Fruit fly (Drosophila melanogaster) whole organism, prepupa: Measurements from ENCODE around the gene CG43219.
A peak's percentile ranks its signal among the peaks of the same experiment; 100 is the strongest.

Experiments used
- Blimp-1 ChIP-seq: fragments of 200-800 bp; sonication (Bioruptor generic); optimal IDR thresholded peaks from 3 replicates; lab custom pipeline; 2017; ENCODE audit warnings: missing biosample characterization, missing genetic modification characterization, mild to moderate bottlenecking, moderate library complexity, missing genetic modification reagents
- CG11762 ChIP-seq: fragments of 200-800 bp; sonication (Bioruptor generic); optimal IDR thresholded peaks from 3 replicates; lab custom pipeline; 2016; ENCODE audit warnings: missing biosample characterization, missing genetic modification characterization; ENCODE audit not compliant: insufficient read depth
- CG11902 ChIP-seq: fragments of 200-800 bp; sonication (Bioruptor generic); optimal IDR thresholded peaks from 3 replicates; lab custom pipeline; 2016; ENCODE audit warnings: missing biosample characterization, missing genetic modification characterization
- CG15336 ChIP-seq: fragments of 200-800 bp; sonication (Bioruptor generic); IDR thresholded peaks from 2 replicates; pipeline ENCODE4 v1.3.6; 2022; ENCODE audit warnings: missing biosample characterization, missing genetic modification characterization
- CG1621 ChIP-seq: fragments of 200-800 bp; sonication (Bioruptor generic); optimal IDR thresholded peaks from 3 replicates; lab custom pipeline; 2018; ENCODE audit warnings: missing biosample characterization, mild to moderate bottlenecking, missing genetic modification characterization
- CG16779 ChIP-seq: fragments of 200-800 bp; sonication (Bioruptor generic); optimal IDR thresholded peaks from 3 replicates; lab custom pipeline; 2017; ENCODE audit warnings: missing biosample characterization, mild to moderate bottlenecking, missing genetic modification characterization
- CG3032 ChIP-seq: fragments of 200-800 bp; optimal IDR thresholded peaks from 2 replicates; lab custom pipeline; 2019; ENCODE audit warnings: missing biosample characterization, mild to moderate bottlenecking, missing genetic modification characterization, moderate library complexity
- CG32006 ChIP-seq: fragments of 200-800 bp; sonication (Bioruptor generic); optimal IDR thresholded peaks from 3 replicates; lab custom pipeline; 2017; ENCODE audit warnings: missing biosample characterization, mild to moderate bottlenecking, missing genetic modification characterization
- CG3919 ChIP-seq: fragments of 200-800 bp; sonication (Bioruptor generic); optimal IDR thresholded peaks from 3 replicates; lab custom pipeline; 2016; ENCODE audit warnings: missing biosample characterization, missing genetic modification characterization
- CG6163 ChIP-seq: fragments of 200-800 bp; sonication (Bioruptor generic); IDR thresholded peaks from 3 replicates; pipeline ENCODE4 v1.3.6; 2022; ENCODE audit warnings: missing biosample characterization, missing genetic modification characterization
- CG6276 ChIP-seq: fragments of 200-800 bp; sonication (Bioruptor generic); optimal IDR thresholded peaks from 2 replicates; lab custom pipeline; 2017; ENCODE audit warnings: missing biosample characterization, mild to moderate bottlenecking, missing genetic modification characterization
- CG6792 ChIP-seq: fragments of 200-800 bp; sonication (Bioruptor generic); optimal IDR thresholded peaks from 3 replicates; lab custom pipeline; 2016; ENCODE audit warnings: missing biosample characterization, missing genetic modification characterization
- CG6808 ChIP-seq: fragments of 200-800 bp; sonication (Bioruptor generic); optimal IDR thresholded peaks from 3 replicates; lab custom pipeline; 2017; ENCODE audit warnings: missing biosample characterization, missing genetic modification characterization, mild to moderate bottlenecking, moderate library complexity, missing genetic modification reagents
- CG6854 ChIP-seq: fragments of 200-800 bp; sonication (Bioruptor generic); optimal IDR thresholded peaks from 2 replicates; lab custom pipeline; 2017; ENCODE audit warnings: missing biosample characterization, mild to moderate bottlenecking, missing genetic modification characterization
- CG8119 ChIP-seq: fragments of 200-800 bp; sonication (Bioruptor generic); IDR thresholded peaks from 3 replicates; pipeline ENCODE4 v1.3.6; 2022; ENCODE audit warnings: missing biosample characterization, missing genetic modification characterization
- CG8319 ChIP-seq: fragments of 200-800 bp; sonication (Bioruptor generic); optimal IDR thresholded peaks from 3 replicates; lab custom pipeline; 2016; ENCODE audit warnings: missing biosample characterization, missing genetic modification characterization
- Eip78C ChIP-seq: fragments of 200-800 bp; sonication (Bioruptor generic); peaks from one replicate; lab custom pipeline; 2016; ENCODE audit warnings: missing biosample characterization, missing genetic modification characterization
- Ets21C ChIP-seq: fragments of 200-800 bp; sonication (Bioruptor generic); optimal IDR thresholded peaks from 3 replicates; lab custom pipeline; 2016; ENCODE audit warnings: missing biosample characterization, missing genetic modification characterization
- Gug ChIP-seq: fragments of 200-800 bp; sonication (Bioruptor generic); IDR thresholded peaks from 2 replicates; pipeline ENCODE4 v1.3.6; 2022; ENCODE audit warnings: missing biosample characterization, missing genetic modification characterization
- Lpt ChIP-seq: fragments of 200-800 bp; sonication (Bioruptor generic); optimal IDR thresholded peaks from 3 replicates; lab custom pipeline; 2016; ENCODE audit warnings: missing biosample characterization, missing genetic modification characterization
- Met ChIP-seq: fragments of 200-800 bp; sonication (Bioruptor generic); optimal IDR thresholded peaks from 3 replicates; lab custom pipeline; 2016; ENCODE audit warnings: missing biosample characterization, missing genetic modification characterization
- Smox ChIP-seq: fragments of 200-800 bp; sonication (Bioruptor generic); optimal IDR thresholded peaks from 3 replicates; lab custom pipeline; 2016; ENCODE audit warnings: missing biosample characterization, missing genetic modification characterization
- Sox102F ChIP-seq: fragments of 200-800 bp; sonication (Bioruptor generic); optimal IDR thresholded peaks from 2 replicates; lab custom pipeline; 2016; ENCODE audit warnings: missing biosample characterization, mild to moderate bottlenecking, missing genetic modification characterization
- Sox14 ChIP-seq: fragments of 200-800 bp; sonication (Bioruptor generic); optimal IDR thresholded peaks from 3 replicates; lab custom pipeline; 2016; ENCODE audit warnings: missing biosample characterization, missing genetic modification characterization
- acj6 ChIP-seq: fragments of 200-800 bp; sonication (Bioruptor generic); optimal IDR thresholded peaks from 3 replicates; lab custom pipeline; 2016; ENCODE audit warnings: missing biosample characterization, missing genetic modification characterization
- eg ChIP-seq: fragments of 200-800 bp; sonication (Bioruptor generic); IDR thresholded peaks from 3 replicates; pipeline ENCODE4 v1.3.6; 2022; ENCODE audit warnings: missing biosample characterization, missing genetic modification characterization
- esn ChIP-seq: fragments of 200-800 bp; sonication (Bioruptor generic); optimal IDR thresholded peaks from 2 replicates; lab custom pipeline; 2016; ENCODE audit warnings: missing biosample characterization, mild to moderate bottlenecking, missing genetic modification characterization, moderate library complexity
- fkh ChIP-seq: fragments of 200-800 bp; sonication (Bioruptor generic); optimal IDR thresholded peaks from 3 replicates; lab custom pipeline; 2017; ENCODE audit warnings: missing biosample characterization, mild to moderate bottlenecking, missing genetic modification characterization, moderate library complexity
- lz ChIP-seq: fragments of 200-800 bp; sonication (Bioruptor generic); optimal IDR thresholded peaks from 3 replicates; lab custom pipeline; 2016; ENCODE audit warnings: missing biosample characterization, missing genetic modification characterization
- net ChIP-seq: fragments of 200-800 bp; sonication (Bioruptor generic); optimal IDR thresholded peaks from 3 replicates; lab custom pipeline; 2016; ENCODE audit warnings: missing biosample characterization, missing genetic modification characterization
- salr ChIP-seq, 2 experiments: fragments of 200-800 bp; sonication (Bioruptor generic); optimal IDR thresholded peaks; 3 replicates each; lab custom pipeline; 2016 to 2018; ENCODE audit warnings: missing biosample characterization in 2 of 2, missing genetic modification characterization in 2 of 2, mild to moderate bottlenecking in 1 of 2
- ss ChIP-seq, 2 experiments: fragments of 200-800 bp; sonication (Bioruptor generic); optimal IDR thresholded peaks; 2 replicates in 1 of 2; 3 replicates in 1 of 2; lab custom pipeline; 2017 to 2018; ENCODE audit warnings: mild to moderate bottlenecking in 2 of 2, missing biosample characterization in 2 of 2, missing genetic modification characterization in 2 of 2, moderate library complexity in 1 of 2
- svp ChIP-seq: fragments of 200-800 bp; sonication (Bioruptor generic); peaks from one replicate; lab custom pipeline; 2016; ENCODE audit warnings: missing biosample characterization, missing genetic modification characterization
- vri ChIP-seq: fragments of 200-800 bp; sonication (Bioruptor generic); optimal IDR thresholded peaks from 3 replicates; lab custom pipeline; 2016; ENCODE audit warnings: missing biosample characterization, mild to moderate bottlenecking, missing genetic modification characterization

Gene CG43219

dm6 chr3L:21201246-21201896, 18.8 kb upstream of the CG43219 start:
- TF ChIP-seq fkh (GFP tag; lab: Kevin White, UChicago): peak; percentile 73
- TF ChIP-seq lz (GFP tag; lab: Kevin White, UChicago): no peak

- TF ChIP-seq Lpt (GFP tag; lab: Kevin White, UChicago) (peak; percentile 5), salr (GFP tag; optimal IDR thresholded peaks at IDR 0.05; lab: Kevin White, UChicago) (no peak), Blimp-1 (GFP tag; lab: Kevin White, UChicago) (no peak), vri (GFP tag; lab: Kevin White, UChicago) (peak; percentile 30), CG3032 (no peak), Eip78C (GFP tag; lab: Kevin White, UChicago) (peak; percentile 82), CG6808 (GFP tag; lab: Kevin White, UChicago) (no peak), esn (GFP tag; lab: Kevin White, UChicago) (no peak), CG8119 (peak; percentile 40; the same call in 1 of the 3 replicates), Sox14 (no peak), Gug (GFP tag; lab: Robert Waterston, UW) (no peak), CG16779 (peak; percentile 10), CG6792 (GFP tag; lab: Kevin White, UChicago) (no peak), svp (GFP tag; lab: Kevin White, UChicago) (peak; percentile 75)
Measured at dm6 chr3L:21202029-21202776, 18.0 kb upstream of the CG43219 start.

- TF ChIP-seq Sox102F (GFP tag; lab: Kevin White, UChicago) (no peak), CG6276 (GFP tag; lab: Kevin White, UChicago) (peak; percentile 41), fkh (GFP tag; lab: Kevin White, UChicago) (peak; percentile 19), Eip78C (GFP tag; lab: Kevin White, UChicago) (peak; percentile 75), Blimp-1 (GFP tag; lab: Kevin White, UChicago) (peak; percentile 51), acj6 (GFP tag; lab: Kevin White, UChicago) (no peak), CG6163 (peak; percentile 30; the same call in 1 of the 3 replicates), ss (GFP tag; optimal IDR thresholded peaks at IDR 0.05; lab: Kevin White, UChicago) (peak; percentile 6 to 56)
Measured at dm6 chr3L:21202777-21203282, 17.4 kb upstream of the CG43219 start, which contains the start of the genes Targ1, CG10512 and Targ2. TSS of gene Targ1 (minus strand) at chr3L:21202882. TSS of gene CG10512 (plus strand) at chr3L:21202920. TSS of gene Targ2 (minus strand) at chr3L:21203232.

- TF ChIP-seq Eip78C (GFP tag; lab: Kevin White, UChicago) (peak; percentile 12), Met (GFP tag; lab: Kevin White, UChicago) (no peak), svp (GFP tag; lab: Kevin White, UChicago) (peak; percentile 70), vri (GFP tag; lab: Kevin White, UChicago) (peak; percentile 0), fkh (GFP tag; lab: Kevin White, UChicago) (peak; percentile 95)
Measured at dm6 chr3L:21204581-21205495, 15.4 kb upstream of the CG43219 start.

dm6 chr3L:21205496-21205824, 14.7 kb upstream of the CG43219 start:
- TF ChIP-seq CG1621 (tag; lab: Kevin White, UChicago) (no peak), CG8119 (no peak), CG3919 (GFP tag; lab: Kevin White, UChicago) (no peak), eg (no peak)

dm6 chr3L:21206486-21206885, 13.7 kb upstream of the CG43219 start:
- no peak for TF ChIP-seq CG8119
- no peak for TF ChIP-seq Eip78C (GFP tag; lab: Kevin White, UChicago)
- TF ChIP-seq CG8319 (GFP tag; lab: Kevin White, UChicago): no peak
- TF ChIP-seq svp (GFP tag; lab: Kevin White, UChicago): no peak
- no peak for TF ChIP-seq CG32006
- TF ChIP-seq CG11762: no peak
- TF ChIP-seq Smox (GFP tag; lab: Kevin White, UChicago): no peak
- no peak for TF ChIP-seq CG11902 (GFP tag; lab: Kevin White, UChicago)
- no peak for TF ChIP-seq vri (GFP tag; lab: Kevin White, UChicago)
- TF ChIP-seq CG6854 (GFP tag; lab: Kevin White, UChicago): no peak
- TF ChIP-seq esn (GFP tag; lab: Kevin White, UChicago): no peak
- TF ChIP-seq salr (GFP tag; optimal IDR thresholded peaks at IDR 0.05; lab: Kevin White, UChicago): no peak
- TF ChIP-seq CG15336 (GFP tag; lab: Robert Waterston, UW): no peak
- no peak for TF ChIP-seq ss (GFP tag; optimal IDR thresholded peaks at IDR 0.05; lab: Kevin White, UChicago)
- no peak for TF ChIP-seq net (GFP tag; lab: Kevin White, UChicago)
- TF ChIP-seq Ets21C (GFP tag; lab: Kevin White, UChicago): no peak
- no peak for TF ChIP-seq CG16779
